Worm (Caenorhabditis elegans) whole organism, L4/young adult: Measurements from ENCODE around the gene cyp-42A1.

Source experiments
- W03F9.2 ChIP-seq: fragments of 150-350 bp; optimal IDR thresholded peaks from 2 replicates; lab custom pipeline; 2014; ENCODE audit warnings: missing biosample characterization, missing genetic modification characterization
- dao-5 ChIP-seq: sonication (generic microtip); optimal IDR thresholded peaks from 2 replicates; lab custom pipeline; 2016; ENCODE audit warnings: missing genotype, missing genetic modification characterization, moderate library complexity, missing compliant biosample characterization
- him-1 ChIP-seq: sonication (generic microtip); optimal IDR thresholded peaks from 2 replicates; lab custom pipeline; 2016; ENCODE audit warnings: missing genotype, missing genetic modification reagents, missing genetic modification characterization, missing compliant biosample characterization

ce11 chrV:18870955-18871354 is 40.9 kb upstream of the cyp-42A1 start:
- TF ChIP-seq dao-5 (no peak), him-1 (tag; lab: Kevin White, UChicago) (no peak), W03F9.2 (no peak)
